Fruit fly (Drosophila melanogaster) whole organism, embryonic: ENCODE results near the gene CG31687.

Experiments used
- Ada2b ChIP-seq: fragments of 200-800 bp; sonication (Bioruptor generic); IDR thresholded peaks from 2 replicates; pipeline ENCODE4 v1.3.6; 2022; ENCODE audit warnings: missing biosample characterization, missing genetic modification characterization
- CG10979 ChIP-seq: fragments of 200-800 bp; sonication (Bioruptor generic); optimal IDR thresholded peaks from 2 replicates; lab custom pipeline; 2018; ENCODE audit warnings: missing biosample characterization, mild to moderate bottlenecking, missing genetic modification characterization, moderate library complexity
- CG11456 ChIP-seq: fragments of 200-800 bp; sonication (Bioruptor generic); IDR thresholded peaks from 3 replicates; pipeline ENCODE4 v1.3.6; 2022; ENCODE audit warnings: missing biosample characterization, missing genetic modification characterization
- CG11504 ChIP-seq: fragments of 200-800 bp; sonication (Bioruptor generic); optimal IDR thresholded peaks from 3 replicates; lab custom pipeline; 2019; ENCODE audit warnings: missing biosample characterization, mild to moderate bottlenecking, missing genetic modification characterization, moderate library complexity
- CG1233 ChIP-seq: fragments of 200-800 bp; sonication (Bioruptor generic); optimal IDR thresholded peaks from 4 replicates; lab custom pipeline; 2018; ENCODE audit warnings: missing biosample characterization, mild to moderate bottlenecking, missing genetic modification characterization
- CG1603 ChIP-seq: fragments of 200-800 bp; sonication (Bioruptor generic); optimal IDR thresholded peaks from 2 replicates; lab custom pipeline; 2019; ENCODE audit warnings: missing biosample characterization, mild to moderate bottlenecking, missing genetic modification characterization, moderate library complexity
- CG17328 ChIP-seq: fragments of 200-800 bp; sonication (Bioruptor generic); IDR thresholded peaks from 2 replicates; pipeline ENCODE4 v1.3.6; 2022; ENCODE audit warnings: missing biosample characterization, missing genetic modification characterization
- CG17359 ChIP-seq: fragments of 200-800 bp; sonication (Bioruptor generic); optimal IDR thresholded peaks from 3 replicates; lab custom pipeline; 2018; ENCODE audit warnings: missing biosample characterization, mild to moderate bottlenecking, missing genetic modification characterization, moderate library complexity
- CG31365 ChIP-seq: fragments of 200-800 bp; sonication (Bioruptor generic); optimal IDR thresholded peaks from 2 replicates; lab custom pipeline; 2018; ENCODE audit warnings: missing biosample characterization, mild to moderate bottlenecking, missing genetic modification characterization
- CG4404 ChIP-seq: fragments of 200-800 bp; sonication (Bioruptor generic); IDR thresholded peaks from 2 replicates; pipeline ENCODE4 v1.3.6; 2022; ENCODE audit warnings: missing biosample characterization, missing genetic modification characterization
- CG5953 ChIP-seq: fragments of 200-800 bp; sonication (Bioruptor generic); IDR thresholded peaks from 2 replicates; pipeline ENCODE4 v1.3.6; 2022; ENCODE audit warnings: missing biosample characterization, missing genetic modification characterization
- CG6689 ChIP-seq: fragments of 200-800 bp; sonication (Bioruptor generic); IDR thresholded peaks from 2 replicates; pipeline ENCODE4 v1.3.6; 2022; ENCODE audit warnings: missing biosample characterization, missing genetic modification characterization
- CG8290 ChIP-seq, 3 experiments: fragments of 200-800 bp; sonication (Bioruptor generic); optimal IDR thresholded peaks; 2 replicates each; lab custom pipeline; 2016 to 2019; ENCODE audit warnings: missing biosample characterization in 3 of 3, missing genetic modification characterization in 3 of 3, mild to moderate bottlenecking in 2 of 3, moderate library complexity in 1 of 3
- CG8924 ChIP-seq: fragments of 200-800 bp; optimal IDR thresholded peaks from 3 replicates; lab custom pipeline; 2019; ENCODE audit warnings: missing biosample characterization, mild to moderate bottlenecking, missing genetic modification characterization, moderate library complexity
- CG9932 ChIP-seq: fragments of 200-800 bp; sonication (Bioruptor generic); IDR thresholded peaks from 2 replicates; pipeline ENCODE4 v1.3.6; 2022; ENCODE audit warnings: missing biosample characterization, missing genetic modification characterization
- Dad ChIP-seq: fragments of 200-800 bp; sonication (Bioruptor generic); optimal IDR thresholded peaks from 3 replicates; lab custom pipeline; 2016; ENCODE audit warnings: missing biosample characterization, missing genetic modification characterization
- Drgx ChIP-seq: fragments of 200-800 bp; sonication (Bioruptor generic); IDR thresholded peaks from 2 replicates; pipeline ENCODE4 v1.3.6; 2022; ENCODE audit warnings: missing biosample characterization, missing genetic modification characterization
- Ets65A ChIP-seq: fragments of 200-800 bp; sonication (Bioruptor generic); peaks from one replicate; lab custom pipeline; 2016; ENCODE audit warnings: missing biosample characterization, missing genetic modification characterization
- Gsc ChIP-seq: fragments of 200-800 bp; sonication (Bioruptor generic); IDR thresholded peaks from 2 replicates; pipeline ENCODE4 v1.3.6; 2022; ENCODE audit warnings: missing biosample characterization, missing genetic modification characterization
- H2.0 ChIP-seq: fragments of 200-800 bp; sonication (Bioruptor generic); IDR thresholded peaks from 2 replicates; pipeline ENCODE4 v1.3.6; 2022; ENCODE audit warnings: missing biosample characterization, missing genetic modification characterization
- HHEX ChIP-seq: fragments of 200-800 bp; sonication (Bioruptor generic); optimal IDR thresholded peaks from 3 replicates; lab custom pipeline; 2017; ENCODE audit warnings: missing biosample characterization, mild to moderate bottlenecking, missing genetic modification characterization, missing genetic modification reagents
- Lim3 ChIP-seq: fragments of 200-800 bp; sonication (Bioruptor generic); IDR thresholded peaks from 2 replicates; pipeline ENCODE4 v1.3.6; 2022; ENCODE audit warnings: missing biosample characterization, missing genetic modification characterization
- Max ChIP-seq: fragments of 200-800 bp; sonication (Bioruptor generic); optimal IDR thresholded peaks from 2 replicates; lab custom pipeline; 2016; ENCODE audit warnings: missing biosample characterization, mild to moderate bottlenecking, missing genetic modification characterization
- Med ChIP-seq: fragments of 200-800 bp; sonication (Bioruptor generic); peaks from one replicate; lab custom pipeline; 2016; ENCODE audit warnings: missing biosample characterization, missing genetic modification characterization, mild to moderate bottlenecking, inconsistent platforms, moderate library complexity
- Sox102F ChIP-seq: fragments of 200-800 bp; sonication (Bioruptor generic); optimal IDR thresholded peaks from 2 replicates; lab custom pipeline; 2018; ENCODE audit warnings: missing biosample characterization, mild to moderate bottlenecking, missing genetic modification characterization, moderate library complexity
- Xrp1 ChIP-seq: fragments of 200-800 bp; sonication (Bioruptor generic); IDR thresholded peaks from 2 replicates; pipeline ENCODE4 v1.3.6; 2022; ENCODE audit warnings: missing biosample characterization, missing genetic modification characterization
- aop ChIP-seq: fragments of 200-800 bp; sonication (Bioruptor generic); IDR thresholded peaks from 2 replicates; pipeline ENCODE4 v1.3.6; 2022; ENCODE audit warnings: missing biosample characterization, missing genetic modification characterization
- ara ChIP-seq: fragments of 200-800 bp; sonication (Bioruptor generic); IDR thresholded peaks from 2 replicates; pipeline ENCODE4 v1.3.6; 2022; ENCODE audit warnings: missing biosample characterization, missing genetic modification characterization
- ase ChIP-seq: fragments of 200-800 bp; sonication (Bioruptor generic); IDR thresholded peaks from 3 replicates; pipeline ENCODE4 v1.3.6; 2022; ENCODE audit warnings: missing biosample characterization, missing genetic modification characterization
- cg ChIP-seq: fragments of 200-800 bp; sonication (Bioruptor generic); optimal IDR thresholded peaks from 3 replicates; lab custom pipeline; 2019; ENCODE audit warnings: missing biosample characterization, mild to moderate bottlenecking, missing genetic modification characterization, moderate library complexity
- dysf ChIP-seq: fragments of 200-800 bp; sonication (Bioruptor generic); IDR thresholded peaks from 3 replicates; pipeline ENCODE4 v1.3.6; 2022; ENCODE audit warnings: missing biosample characterization, missing genetic modification characterization
- emc ChIP-seq: fragments of 200-800 bp; sonication (Bioruptor generic); optimal IDR thresholded peaks from 2 replicates; lab custom pipeline; 2016; ENCODE audit warnings: missing biosample characterization, missing genetic modification characterization
- gem ChIP-seq: fragments of 200-800 bp; sonication (Bioruptor generic); optimal IDR thresholded peaks from 2 replicates; lab custom pipeline; 2019; ENCODE audit warnings: missing biosample characterization, mild to moderate bottlenecking, missing genetic modification characterization, moderate library complexity
- hb ChIP-seq: fragments of 200-800 bp; sonication (Bioruptor generic); IDR thresholded peaks from 3 replicates; pipeline ENCODE4 v1.3.6; 2022; ENCODE audit warnings: missing biosample characterization, missing genetic modification characterization; ENCODE audit not compliant: partially characterized antibody
- mam ChIP-seq: fragments of 200-800 bp; sonication (Bioruptor generic); optimal IDR thresholded peaks from 3 replicates; lab custom pipeline; 2016; ENCODE audit warnings: missing biosample characterization, missing genetic modification characterization
- ro ChIP-seq: fragments of 200-800 bp; sonication (Bioruptor generic); IDR thresholded peaks from 2 replicates; pipeline ENCODE4 v1.3.6; 2022; ENCODE audit warnings: missing biosample characterization, missing genetic modification characterization
- row ChIP-seq: fragments of 200-800 bp; sonication (Bioruptor generic); IDR thresholded peaks from 3 replicates; pipeline ENCODE4 v1.3.6; 2022; ENCODE audit warnings: missing biosample characterization, missing genetic modification characterization
- sens ChIP-seq: fragments of 200-800 bp; sonication (Bioruptor generic); peaks from one replicate; lab custom pipeline; 2016; ENCODE audit warnings: missing biosample characterization, missing genetic modification characterization
- stwl ChIP-seq: fragments of 200-800 bp; sonication (Bioruptor generic); optimal IDR thresholded peaks from 3 replicates; lab custom pipeline; 2018; ENCODE audit warnings: missing biosample characterization, mild to moderate bottlenecking, missing genetic modification characterization, moderate library complexity
- tgo ChIP-seq: fragments of 200-800 bp; sonication (Bioruptor generic); IDR thresholded peaks from 3 replicates; pipeline ENCODE4 v1.3.6; 2022; ENCODE audit warnings: missing biosample characterization, missing genetic modification characterization
- vvl ChIP-seq: fragments of 200-800 bp; sonication (Bioruptor generic); IDR thresholded peaks from 2 replicates; pipeline ENCODE4 v1.3.6; 2022; ENCODE audit warnings: missing biosample characterization, missing genetic modification characterization
- zf30C ChIP-seq: fragments of 200-800 bp; sonication (Bioruptor generic); optimal IDR thresholded peaks from 3 replicates; lab custom pipeline; 2018; ENCODE audit warnings: missing biosample characterization, mild to moderate bottlenecking, missing genetic modification characterization

Gene CG31687

DNA sequence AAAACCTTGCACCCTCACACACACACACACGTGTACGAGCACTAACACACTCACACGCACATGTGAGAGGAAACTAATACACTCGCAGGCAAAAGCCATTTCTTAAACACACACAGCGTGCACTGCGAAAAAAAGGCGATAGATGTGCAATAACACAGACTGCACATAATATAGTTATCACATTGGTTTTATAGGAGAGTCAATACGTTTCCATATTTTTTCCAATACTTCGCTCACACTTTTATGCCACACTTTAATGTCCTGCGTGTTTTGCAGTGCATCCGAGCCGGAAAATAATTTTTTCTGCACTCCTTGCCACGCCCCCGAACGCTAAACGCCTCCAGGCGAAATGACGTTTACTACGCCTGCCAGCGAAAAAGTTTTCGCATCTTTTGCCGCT, 29.7 kb downstream of the CG31687 start (continued):
- TF ChIP-seq cg (GFP tag; lab: Kevin White, UChicago) (peak; percentile 9), ase (GFP tag; lab: Robert Waterston, UW) (no peak), HHEX (GFP tag; lab: Kevin White, UChicago) (no peak), Med (GFP tag; lab: Kevin White, UChicago) (peak; percentile 29), Ets65A (GFP tag; lab: Kevin White, UChicago) (peak; percentile 40), vvl (GFP tag; lab: Robert Waterston, UW) (no peak), CG8290 (GFP tag; optimal IDR thresholded peaks at IDR 0.05; lab: Kevin White, UChicago) (no peak), CG8290 (tag; optimal IDR thresholded peaks at IDR 0.05; lab: Kevin White, UChicago) (peak in 1 of 2 experiments; percentile 4), CG8924 (tag; lab: Kevin White, UChicago) (no peak), Drgx (peak; percentile 59), ara (GFP tag; lab: Robert Waterston, UW) (no peak), zf30C (GFP tag; lab: Kevin White, UChicago) (peak; percentile 2), mam (GFP tag; lab: Kevin White, UChicago) (no peak), sens (GFP tag; lab: Kevin White, UChicago) (peak; percentile 28), H2.0 (GFP tag; lab: Robert Waterston, UW) (0 out of 2 replicates have a peak, but pooled peaks have one; percentile 6), CG5953 (GFP tag; lab: Robert Waterston, UW) (0 out of 2 replicates have a peak, but pooled peaks have one; percentile 18), stwl (no peak), Gsc (GFP tag; lab: Robert Waterston, UW) (0 out of 2 replicates have a peak, but pooled peaks have one; percentile 17), CG11456 (GFP tag; lab: Robert Waterston, UW) (no peak), Ada2b (GFP tag; lab: Robert Waterston, UW) (0 out of 2 replicates have a peak, but pooled peaks have one; percentile 15), CG4404 (GFP tag; lab: Robert Waterston, UW) (0 out of 2 replicates have a peak, but pooled peaks have one; percentile 10), gem (tag; lab: Kevin White, UChicago) (peak; percentile 33), tgo (GFP tag; lab: Robert Waterston, UW) (0 out of 3 replicates have a peak, but pooled peaks have one; percentile 17), emc (GFP tag; lab: Kevin White, UChicago) (no peak), CG17328 (no peak), CG31365 (tag; lab: Kevin White, UChicago) (no peak), CG10979 (tag; lab: Kevin White, UChicago) (no peak), hb (GFP tag; lab: Robert Waterston, UW) (no peak), Dad (GFP tag; lab: Kevin White, UChicago) (no peak), CG11504 (tag; lab: Kevin White, UChicago) (peak; percentile 12), CG1233 (GFP tag; lab: Kevin White, UChicago) (no peak), CG17359 (peak; percentile 12), CG1603 (peak; percentile 26), CG9932 (GFP tag; lab: Robert Waterston, UW) (no peak), Xrp1 (GFP tag; lab: Robert Waterston, UW) (0 out of 2 replicates have a peak, but pooled peaks have one; percentile 13), row (peak; percentile 18; the same call in 1 of the 3 replicates), ro (GFP tag; lab: Robert Waterston, UW) (no peak), dysf (GFP tag; lab: Robert Waterston, UW) (peak; percentile 41; the same call in 1 of the 3 replicates), Sox102F (peak; percentile 13), aop (no peak), CG6689 (no peak), Lim3 (GFP tag; lab: Robert Waterston, UW) (no peak), Max (GFP tag; lab: Kevin White, UChicago) (no peak)
